Fruit fly (Drosophila melanogaster) whole organism, adult: Measurements from ENCODE around the gene CG5653.

ENCODE experiments used
- CG11617 ChIP-seq: fragments of 200-800 bp; sonication (Bioruptor generic); optimal IDR thresholded peaks from 2 replicates; lab custom pipeline; 2017; ENCODE audit warnings: mild to moderate bottlenecking, missing biosample characterization, missing genetic modification reagents, missing genetic modification characterization
- CG12768 ChIP-seq: fragments of 200-800 bp; sonication (Bioruptor generic); optimal IDR thresholded peaks from 2 replicates; lab custom pipeline; 2017; ENCODE audit warnings: missing biosample characterization, missing genetic modification characterization, mild to moderate bottlenecking, moderate library complexity, missing genetic modification reagents
- CG14711 ChIP-seq: fragments of 200-800 bp; sonication (Bioruptor generic); optimal IDR thresholded peaks from 2 replicates; lab custom pipeline; 2018; ENCODE audit warnings: missing biosample characterization, mild to moderate bottlenecking, missing genetic modification characterization, moderate library complexity
- CG1620 ChIP-seq: fragments of 200-800 bp; sonication (Bioruptor generic); optimal IDR thresholded peaks from 2 replicates; lab custom pipeline; 2016; ENCODE audit warnings: missing biosample characterization, missing genetic modification characterization
- CG33017 ChIP-seq: fragments of 200-800 bp; sonication (Bioruptor generic); optimal IDR thresholded peaks from 2 replicates; lab custom pipeline; 2018; ENCODE audit warnings: missing biosample characterization, mild to moderate bottlenecking, missing genetic modification characterization, moderate library complexity
- CG5204 ChIP-seq: fragments of 200-800 bp; sonication (Bioruptor generic); optimal IDR thresholded peaks from 2 replicates; lab custom pipeline; 2016; ENCODE audit warnings: missing biosample characterization, missing genetic modification characterization
- CG7045 ChIP-seq: fragments of 200-800 bp; sonication (Bioruptor generic); optimal IDR thresholded peaks from 2 replicates; lab custom pipeline; 2017; ENCODE audit warnings: missing biosample characterization, mild to moderate bottlenecking, missing genetic modification characterization
- CG7101 ChIP-seq: fragments of 200-800 bp; sonication (Bioruptor generic); optimal IDR thresholded peaks from 2 replicates; lab custom pipeline; 2018; ENCODE audit warnings: missing biosample characterization, mild to moderate bottlenecking, missing genetic modification characterization, moderate library complexity
- Clk ChIP-seq: fragments of 200-800 bp; sonication (Bioruptor generic); optimal IDR thresholded peaks from 2 replicates; lab custom pipeline; 2017; ENCODE audit warnings: missing biosample characterization, missing genetic modification characterization
- Crg-1 ChIP-seq: fragments of 200-800 bp; sonication (Bioruptor generic); optimal IDR thresholded peaks from 2 replicates; lab custom pipeline; 2016; ENCODE audit warnings: missing biosample characterization, missing genetic modification characterization
- Hr96 ChIP-seq: fragments of 200-800 bp; sonication (Bioruptor generic); optimal IDR thresholded peaks from 2 replicates; lab custom pipeline; 2016; ENCODE audit warnings: missing biosample characterization, missing genetic modification characterization
- Mnt ChIP-seq: fragments of 200-800 bp; sonication (Bioruptor generic); optimal IDR thresholded peaks from 2 replicates; lab custom pipeline; 2016; ENCODE audit warnings: missing biosample characterization, mild to moderate bottlenecking, missing genetic modification characterization
- bab1 ChIP-seq: fragments of 200-800 bp; sonication (Bioruptor generic); optimal IDR thresholded peaks from 3 replicates; lab custom pipeline; 2019; ENCODE audit warnings: missing biosample characterization, mild to moderate bottlenecking, missing genetic modification characterization, moderate library complexity
- cic ChIP-seq: fragments of 200-800 bp; sonication (Bioruptor generic); optimal IDR thresholded peaks from 2 replicates; lab custom pipeline; 2017; ENCODE audit warnings: missing biosample characterization, mild to moderate bottlenecking, missing genetic modification characterization, moderate library complexity
- cnc ChIP-seq, 2 experiments: fragments of >200 bp; optimal IDR thresholded peaks; 2 replicates each; lab custom pipeline; 2017
- kay ChIP-seq: fragments of 200-800 bp; sonication (Bioruptor generic); peaks from one replicate; lab custom pipeline; 2016; ENCODE audit warnings: missing biosample characterization, missing genetic modification characterization, borderline replicate concordance
- ovo ChIP-seq: fragments of 200-800 bp; sonication (Bioruptor generic); optimal IDR thresholded peaks from 2 replicates; lab custom pipeline; 2016; ENCODE audit warnings: missing biosample characterization, missing genetic modification characterization
- pad ChIP-seq: fragments of 200-800 bp; sonication (Bioruptor generic); optimal IDR thresholded peaks from 3 replicates; lab custom pipeline; 2017; ENCODE audit warnings: missing biosample characterization, missing genetic modification characterization, mild to moderate bottlenecking, moderate library complexity, missing genetic modification reagents
- tj ChIP-seq: fragments of 200-800 bp; sonication (Bioruptor generic); optimal IDR thresholded peaks from 3 replicates; lab custom pipeline; 2017; ENCODE audit warnings: missing biosample characterization, mild to moderate bottlenecking, missing genetic modification characterization, moderate library complexity
- toe ChIP-seq: fragments of 200-800 bp; sonication (Bioruptor generic); optimal IDR thresholded peaks from 2 replicates; lab custom pipeline; 2016; ENCODE audit warnings: missing biosample characterization, missing genetic modification characterization

Gene CG5653

DNA sequence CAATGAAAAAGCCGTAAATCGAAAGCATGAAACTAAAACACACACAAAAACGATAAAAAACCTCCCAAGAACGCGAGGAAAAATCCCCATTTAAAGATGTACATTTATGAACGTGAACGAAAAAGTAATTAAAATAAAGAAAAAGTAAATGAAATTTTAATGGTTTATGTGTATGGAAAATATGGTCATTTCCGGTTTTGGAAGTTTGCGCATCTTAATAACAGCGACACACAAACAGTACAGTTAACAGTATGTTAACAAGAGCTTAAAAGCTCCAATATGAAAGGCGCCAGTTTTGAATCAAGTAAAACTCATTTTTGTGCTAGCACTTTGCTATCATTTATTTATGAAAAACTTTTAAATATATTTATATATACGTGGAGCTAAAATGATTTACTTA lies 34.3 kb downstream of the CG5653 start:
- TF ChIP-seq Hr96 (GFP tag; lab: Kevin White, UChicago) (no peak), tj (GFP tag; lab: Kevin White, UChicago) (no peak), CG5204 (no peak), Crg-1 (GFP tag; lab: Kevin White, UChicago) (no peak), Mnt (GFP tag; lab: Kevin White, UChicago) (no peak), bab1 (peak; percentile 60), pad (GFP tag; lab: Kevin White, UChicago) (no peak), kay (GFP tag; lab: Kevin White, UChicago) (peak; percentile 86), CG7045 (GFP tag; lab: Kevin White, UChicago) (no peak)

DNA sequence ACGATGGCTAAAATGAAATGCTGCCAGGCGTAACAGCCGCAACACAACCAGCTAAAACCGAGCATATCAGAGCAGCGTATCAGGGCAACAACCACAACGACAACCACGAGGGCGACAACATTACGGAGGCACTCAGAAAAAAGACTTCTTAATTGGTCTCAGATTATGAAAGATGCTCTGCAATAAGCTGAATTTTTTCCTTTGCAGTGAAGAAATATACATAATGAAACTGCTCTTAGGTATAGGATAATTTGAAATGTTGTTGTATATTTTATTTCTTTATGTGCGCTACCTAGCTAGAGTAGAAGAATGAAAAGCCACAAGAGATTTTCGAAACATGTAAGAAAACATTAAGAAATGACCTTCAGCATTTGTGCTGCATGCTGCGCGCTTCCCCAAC lies 36.6 kb downstream of the CG5653 start:
- TF ChIP-seq tj (GFP tag; lab: Kevin White, UChicago) = no peak
- TF ChIP-seq Crg-1 (GFP tag; lab: Kevin White, UChicago) = no peak
- TF ChIP-seq CG11617 (GFP tag; lab: Kevin White, UChicago) = no peak
- no peak for TF ChIP-seq cnc (optimal IDR thresholded peaks at IDR 0.05; lab: Kevin White, UChicago)
- no peak for TF ChIP-seq CG5204
- TF ChIP-seq CG33017 (tag; lab: Kevin White, UChicago) = no peak
- TF ChIP-seq toe (GFP tag; lab: Kevin White, UChicago) = no peak
- no peak for TF ChIP-seq bab1
- TF ChIP-seq cic = no peak
- no peak for TF ChIP-seq pad (GFP tag; lab: Kevin White, UChicago)
- no peak for TF ChIP-seq ovo (GFP tag; lab: Kevin White, UChicago)
- TF ChIP-seq CG12768 (GFP tag; lab: Kevin White, UChicago) = no peak
- TF ChIP-seq CG7101 (tag; lab: Kevin White, UChicago) = no peak

DNA sequence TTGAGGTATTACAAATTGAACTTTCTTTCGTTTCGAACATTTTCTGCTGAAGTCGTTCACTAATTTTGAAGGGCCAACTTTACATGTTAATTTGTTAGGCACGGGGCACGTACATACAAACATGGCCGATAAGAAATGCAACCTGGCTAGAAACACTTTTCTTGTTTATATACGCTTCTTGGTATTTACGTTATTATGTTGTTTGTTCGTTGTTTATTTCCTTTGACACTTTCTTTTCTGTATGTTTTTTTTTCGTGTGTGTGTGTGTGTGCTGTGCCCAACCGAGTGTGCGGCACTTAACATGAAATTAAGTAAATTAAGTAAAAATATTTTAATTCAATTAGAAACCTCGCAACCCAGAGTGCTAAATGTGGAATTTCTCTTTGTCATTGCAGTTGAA lies 40.5 kb downstream of the CG5653 start:
- TF ChIP-seq kay (GFP tag; lab: Kevin White, UChicago) = peak; percentile 12
- no peak for TF ChIP-seq Clk (GFP tag; lab: Kevin White, UChicago)
- TF ChIP-seq CG7101 (tag; lab: Kevin White, UChicago) = no peak
- TF ChIP-seq cnc (optimal IDR thresholded peaks at IDR 0.05; lab: Kevin White, UChicago) = no peak
- TF ChIP-seq CG7045 (GFP tag; lab: Kevin White, UChicago) = no peak
- TF ChIP-seq bab1 = no peak

DNA sequence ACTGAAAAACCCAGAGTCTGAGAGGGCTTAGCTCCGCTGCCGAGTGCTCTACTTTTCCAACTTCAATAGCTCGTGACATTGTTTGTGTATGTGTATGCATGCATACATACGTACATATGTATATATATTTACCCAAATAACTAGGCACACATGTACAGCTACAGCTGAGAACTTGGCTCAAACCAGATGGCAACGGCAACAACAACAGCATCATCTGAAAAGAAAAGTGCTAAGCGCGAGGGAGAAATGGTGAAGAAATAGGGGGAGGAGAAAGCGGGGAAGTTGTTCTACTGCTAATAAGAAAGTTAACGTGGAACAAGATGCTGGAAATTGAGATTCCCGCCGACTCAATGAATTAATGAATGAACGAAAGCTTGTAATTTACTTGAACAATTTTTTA lies 41.2 kb downstream of the CG5653 start:
- TF ChIP-seq toe (GFP tag; lab: Kevin White, UChicago) (no peak), ovo (GFP tag; lab: Kevin White, UChicago) (no peak), CG7045 (GFP tag; lab: Kevin White, UChicago) (no peak), CG14711 (tag; lab: Kevin White, UChicago) (no peak), bab1 (no peak), cic (no peak), Clk (GFP tag; lab: Kevin White, UChicago) (no peak), CG7101 (tag; lab: Kevin White, UChicago) (no peak), CG33017 (tag; lab: Kevin White, UChicago) (no peak), pad (GFP tag; lab: Kevin White, UChicago) (no peak), Hr96 (GFP tag; lab: Kevin White, UChicago) (no peak), CG11617 (GFP tag; lab: Kevin White, UChicago) (no peak), kay (GFP tag; lab: Kevin White, UChicago) (no peak), tj (GFP tag; lab: Kevin White, UChicago) (no peak)

DNA sequence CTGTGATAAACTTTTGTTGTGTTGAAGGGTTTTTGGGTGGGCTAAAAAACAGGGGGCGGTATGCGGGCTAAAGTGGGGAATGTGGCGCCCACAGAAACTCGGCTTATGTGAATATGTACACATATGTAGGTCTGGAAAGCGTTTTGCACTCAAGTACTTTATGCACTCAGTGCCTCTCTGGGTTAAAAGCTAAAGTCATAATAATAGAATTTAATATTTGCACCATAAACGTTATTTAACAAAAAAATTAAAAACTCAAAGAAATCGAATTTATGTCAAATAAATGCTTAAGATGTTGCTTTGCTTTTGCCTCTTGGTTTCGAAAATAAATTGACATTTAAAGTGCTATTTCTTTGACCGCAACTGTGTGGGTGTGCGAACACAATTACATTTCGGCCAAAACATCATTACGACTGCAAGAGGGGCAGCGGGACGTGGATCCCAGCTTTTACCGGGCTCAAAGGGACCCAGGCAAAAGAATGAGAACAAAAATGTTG lies 41.7 kb downstream of the CG5653 start:
- TF ChIP-seq CG11617 (GFP tag; lab: Kevin White, UChicago) (no peak), kay (GFP tag; lab: Kevin White, UChicago) (peak; percentile 44)

DNA sequence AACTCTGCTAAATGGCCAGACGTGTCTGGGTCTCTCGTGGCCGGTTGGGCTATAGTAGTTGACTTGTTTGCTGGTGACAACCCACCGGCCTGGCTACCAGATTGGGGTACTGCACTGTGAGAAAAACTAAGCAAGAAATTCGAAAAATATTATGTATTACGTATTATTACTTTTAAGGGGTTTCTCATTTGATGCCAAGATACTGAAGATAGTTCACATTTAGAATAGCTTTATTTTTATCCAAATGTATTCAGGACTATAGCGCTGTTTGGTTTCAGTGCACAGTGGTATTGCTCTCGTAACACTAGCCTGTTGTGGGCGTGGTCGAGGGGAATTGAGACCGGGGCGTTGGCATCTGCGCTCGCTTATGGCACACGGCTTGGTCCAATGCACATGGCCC lies 45.5 kb downstream of the CG5653 start:
- TF ChIP-seq tj (GFP tag; lab: Kevin White, UChicago) (no peak), Hr96 (GFP tag; lab: Kevin White, UChicago) (no peak), CG7045 (GFP tag; lab: Kevin White, UChicago) (no peak), CG5204 (no peak), CG11617 (GFP tag; lab: Kevin White, UChicago) (no peak), bab1 (no peak), pad (GFP tag; lab: Kevin White, UChicago) (no peak), cic (no peak), ovo (GFP tag; lab: Kevin White, UChicago) (no peak), CG7101 (tag; lab: Kevin White, UChicago) (no peak), CG1620 (GFP tag; lab: Kevin White, UChicago) (no peak)

DNA sequence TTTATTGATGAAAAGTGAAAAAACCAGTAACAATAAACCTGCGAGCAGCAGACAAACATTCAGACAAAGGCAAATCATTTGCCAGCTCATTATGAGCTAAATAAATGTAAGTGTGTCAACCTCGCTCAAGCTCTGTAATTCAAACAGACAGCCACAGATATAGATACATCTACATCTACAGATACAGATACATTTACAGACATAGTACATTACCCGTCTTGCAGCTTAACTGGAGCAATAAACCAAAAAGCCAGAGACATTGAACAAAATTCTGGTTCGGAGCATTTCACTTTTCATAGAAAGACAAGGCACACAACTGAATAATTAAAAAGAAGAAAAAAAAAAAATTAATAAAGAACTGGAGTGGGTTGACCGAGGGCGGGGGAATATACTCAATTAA lies 46.5 kb downstream of the CG5653 start:
- no peak for TF ChIP-seq Mnt (GFP tag; lab: Kevin White, UChicago)
- no peak for TF ChIP-seq ovo (GFP tag; lab: Kevin White, UChicago)
- TF ChIP-seq CG5204 = no peak
- TF ChIP-seq CG33017 (tag; lab: Kevin White, UChicago) = no peak
- TF ChIP-seq toe (GFP tag; lab: Kevin White, UChicago) = no peak
- no peak for TF ChIP-seq CG1620 (GFP tag; lab: Kevin White, UChicago)
- no peak for TF ChIP-seq bab1
- no peak for TF ChIP-seq tj (GFP tag; lab: Kevin White, UChicago)
- no peak for TF ChIP-seq Hr96 (GFP tag; lab: Kevin White, UChicago)
- no peak for TF ChIP-seq CG7101 (tag; lab: Kevin White, UChicago)
- no peak for TF ChIP-seq CG14711 (tag; lab: Kevin White, UChicago)
- TF ChIP-seq Clk (GFP tag; lab: Kevin White, UChicago) = no peak
- no peak for TF ChIP-seq CG7045 (GFP tag; lab: Kevin White, UChicago)
- no peak for TF ChIP-seq pad (GFP tag; lab: Kevin White, UChicago)
- TF ChIP-seq cic = no peak
- no peak for TF ChIP-seq cnc (optimal IDR thresholded peaks at IDR 0.05; lab: Kevin White, UChicago)
- no peak for TF ChIP-seq Crg-1 (GFP tag; lab: Kevin White, UChicago)
- TF ChIP-seq kay (GFP tag; lab: Kevin White, UChicago) = no peak
- no peak for TF ChIP-seq CG11617 (GFP tag; lab: Kevin White, UChicago)
- no peak for TF ChIP-seq CG12768 (GFP tag; lab: Kevin White, UChicago)
